Fruit fly (Drosophila melanogaster) whole organism, pupa: ENCODE data around the gene CG13722.

Source experiments
- CG10348 ChIP-seq: fragments of 200-800 bp; sonication (Bioruptor generic); IDR thresholded peaks from 2 replicates; pipeline ENCODE4 v1.3.6; 2022; ENCODE audit warnings: missing biosample characterization, missing genetic modification characterization
- CG12605 ChIP-seq: fragments of 200-800 bp; sonication (Bioruptor generic); IDR thresholded peaks from 2 replicates; pipeline ENCODE4 v1.3.6; 2022; ENCODE audit warnings: missing biosample characterization, missing genetic modification characterization
- CG13204 ChIP-seq: fragments of 200-800 bp; sonication (Bioruptor generic); optimal IDR thresholded peaks from 2 replicates; lab custom pipeline; 2018; ENCODE audit warnings: missing biosample characterization, mild to moderate bottlenecking, missing genetic modification characterization, moderate library complexity
- CG14655 ChIP-seq: fragments of 200-800 bp; sonication (Bioruptor generic); optimal IDR thresholded peaks from 3 replicates; lab custom pipeline; 2017; ENCODE audit warnings: mild to moderate bottlenecking, missing biosample characterization, missing genetic modification reagents, missing genetic modification characterization
- CG15710 ChIP-seq: fragments of 200-800 bp; sonication (Bioruptor generic); optimal IDR thresholded peaks from 2 replicates; lab custom pipeline; 2018; ENCODE audit warnings: missing biosample characterization, mild to moderate bottlenecking, missing genetic modification characterization, moderate library complexity
- CG17806 ChIP-seq: fragments of 200-800 bp; sonication (Bioruptor generic); optimal IDR thresholded peaks from 2 replicates; lab custom pipeline; 2018; ENCODE audit warnings: missing biosample characterization, mild to moderate bottlenecking, missing genetic modification characterization, moderate library complexity
- CG32121 ChIP-seq: fragments of 200-800 bp; sonication (Bioruptor generic); IDR thresholded peaks from 2 replicates; pipeline ENCODE4 v1.3.6; 2022; ENCODE audit warnings: missing biosample characterization, missing genetic modification characterization
- CG34367 ChIP-seq: fragments of 200-800 bp; sonication (Bioruptor generic); optimal IDR thresholded peaks from 2 replicates; lab custom pipeline; 2018; ENCODE audit warnings: missing biosample characterization, mild to moderate bottlenecking, missing genetic modification characterization
- CG4496 ChIP-seq: fragments of 200-800 bp; sonication (Bioruptor generic); IDR thresholded peaks from 3 replicates; pipeline ENCODE4 v1.3.6; 2022; ENCODE audit warnings: missing biosample characterization, missing genetic modification characterization
- CG8159 ChIP-seq: fragments of 200-800 bp; sonication (Bioruptor generic); optimal IDR thresholded peaks from 3 replicates; lab custom pipeline; 2018; ENCODE audit warnings: missing biosample characterization, mild to moderate bottlenecking, missing genetic modification characterization, moderate library complexity
- CG9948 ChIP-seq: fragments of 200-800 bp; sonication (Bioruptor generic); optimal IDR thresholded peaks from 2 replicates; lab custom pipeline; 2018; ENCODE audit warnings: missing biosample characterization, mild to moderate bottlenecking, missing genetic modification characterization, moderate library complexity
- D1 ChIP-seq: fragments of 200-800 bp; sonication (Bioruptor generic); optimal IDR thresholded peaks from 2 replicates; lab custom pipeline; 2018; ENCODE audit warnings: missing biosample characterization, mild to moderate bottlenecking, missing genetic modification characterization, moderate library complexity
- EcR ChIP-seq: fragments of 200-800 bp; sonication (Bioruptor generic); optimal IDR thresholded peaks from 3 replicates; lab custom pipeline; 2019; ENCODE audit warnings: missing biosample characterization, missing genetic modification characterization, mild to moderate bottlenecking, moderate library complexity, missing genetic modification reagents
- Ets98B ChIP-seq: fragments of 200-800 bp; sonication (Bioruptor generic); IDR thresholded peaks from 2 replicates; pipeline ENCODE4 v1.3.6; 2022; ENCODE audit warnings: missing biosample characterization, missing genetic modification characterization
- Pif1A ChIP-seq: fragments of 200-800 bp; sonication (Bioruptor generic); optimal IDR thresholded peaks from 3 replicates; lab custom pipeline; 2016; ENCODE audit warnings: missing biosample characterization, missing genetic modification characterization
- Pif1B ChIP-seq: fragments of 200-800 bp; sonication (Bioruptor generic); optimal IDR thresholded peaks from 3 replicates; lab custom pipeline; 2016; ENCODE audit warnings: missing biosample characterization, missing genetic modification characterization
- Snoo ChIP-seq: fragments of 200-800 bp; sonication (Bioruptor generic); optimal IDR thresholded peaks from 3 replicates; lab custom pipeline; 2017; ENCODE audit warnings: missing biosample characterization, mild to moderate bottlenecking, missing genetic modification characterization, inconsistent platforms
- fd96Ca ChIP-seq: fragments of 200-800 bp; sonication (Bioruptor generic); IDR thresholded peaks from 3 replicates; pipeline ENCODE4 v1.3.6; 2022; ENCODE audit warnings: missing biosample characterization, missing genetic modification characterization
- gl ChIP-seq: fragments of 200-800 bp; sonication (Bioruptor generic); optimal IDR thresholded peaks from 2 replicates; lab custom pipeline; 2018; ENCODE audit warnings: missing biosample characterization, mild to moderate bottlenecking, missing genetic modification characterization
- rn ChIP-seq: fragments of 200-800 bp; sonication (Bioruptor generic); IDR thresholded peaks from 2 replicates; pipeline ENCODE4 v1.3.6; 2022; ENCODE audit warnings: missing biosample characterization, missing genetic modification characterization

CG13722 gene

DNA sequence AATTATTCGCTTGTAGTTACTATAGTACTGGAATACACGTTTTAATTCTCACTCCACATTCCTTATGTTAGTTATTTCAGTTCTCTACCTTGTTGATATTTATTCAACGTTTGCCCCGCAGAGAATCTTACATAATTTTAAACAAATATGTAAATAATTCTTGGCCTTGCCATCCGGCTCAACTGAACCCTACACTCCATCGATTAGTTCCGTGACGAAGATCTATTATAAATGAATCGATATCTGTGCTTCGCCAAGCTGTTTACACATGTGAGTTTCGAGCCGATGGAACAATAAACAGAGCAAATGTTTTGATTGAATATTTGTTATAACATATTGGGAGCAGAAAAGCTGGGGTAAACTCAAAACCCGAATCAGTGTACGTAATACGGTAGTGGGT, 31.0 kb upstream of the CG13722 start:
- TF ChIP-seq Ets98B (GFP tag; lab: Robert Waterston, UW) (no peak), gl (tag; lab: Kevin White, UChicago) (no peak), Pif1B (GFP tag; lab: Kevin White, UChicago) (no peak), CG8159 (tag; lab: Kevin White, UChicago) (no peak), CG15710 (tag; lab: Kevin White, UChicago) (no peak), CG14655 (no peak), rn (GFP tag; lab: Robert Waterston, UW) (no peak), CG12605 (no peak), CG13204 (GFP tag; lab: Kevin White, UChicago) (no peak), Pif1A (no peak), CG10348 (GFP tag; lab: Robert Waterston, UW) (no peak), CG32121 (no peak), CG34367 (tag; lab: Kevin White, UChicago) (no peak)

DNA sequence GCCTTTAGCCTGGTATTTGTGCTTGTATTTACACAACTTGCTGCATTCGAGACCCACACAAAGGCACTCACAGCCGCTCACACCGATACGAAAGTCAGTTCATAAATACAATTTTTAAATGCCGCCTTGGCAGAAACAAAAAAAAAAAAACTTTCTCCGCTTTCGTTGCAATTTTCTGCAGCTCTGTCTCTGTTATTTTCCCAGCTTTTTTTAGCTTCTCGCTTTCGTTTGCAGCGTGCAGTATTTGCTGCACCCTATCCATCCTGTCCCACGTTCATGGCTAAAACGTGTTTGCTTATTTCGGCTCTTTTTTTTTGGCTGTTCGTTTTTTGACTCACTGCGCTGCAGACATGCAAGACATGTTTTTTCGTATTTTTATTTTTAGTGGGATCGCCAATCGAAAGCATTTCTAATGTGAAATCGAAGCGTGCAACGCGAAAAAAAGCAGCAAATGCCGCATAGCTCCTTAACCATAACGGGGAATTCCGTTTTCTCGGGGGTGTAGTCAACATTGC, 28.7 kb upstream of the CG13722 start:
- no peak for TF ChIP-seq CG8159 (tag; lab: Kevin White, UChicago)
- 0 out of 3 replicates have a peak, but pooled peaks have one; percentile 39 for TF ChIP-seq CG4496 (GFP tag; lab: Robert Waterston, UW)
- TF ChIP-seq, all 21 proteins: peak for 1

DNA sequence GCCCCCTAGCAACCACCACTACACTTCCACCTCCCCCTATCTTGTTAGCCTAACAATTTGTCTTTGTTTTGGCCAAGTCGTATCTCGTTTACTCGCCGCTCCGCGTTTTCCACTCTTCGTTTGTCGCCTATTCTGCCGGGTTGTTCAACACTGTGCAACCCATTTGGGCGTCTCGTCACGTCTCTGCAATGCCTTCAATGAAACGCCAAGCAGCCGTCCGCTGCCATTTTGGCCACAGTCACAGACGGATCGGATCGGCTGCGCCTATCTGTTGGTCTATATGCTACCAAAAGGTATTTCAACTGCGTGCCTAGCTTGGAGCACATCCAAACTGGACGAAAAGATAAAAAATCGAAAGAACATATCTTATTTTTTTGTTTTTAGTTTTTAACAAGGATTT, 25.6 kb upstream of the CG13722 start:
- TF ChIP-seq Snoo (tag; lab: Kevin White, UChicago) = no peak
- no peak for TF ChIP-seq CG8159 (tag; lab: Kevin White, UChicago)
- no peak for TF ChIP-seq CG15710 (tag; lab: Kevin White, UChicago)
- no peak for TF ChIP-seq CG12605
- TF ChIP-seq CG34367 (tag; lab: Kevin White, UChicago) = no peak
- TF ChIP-seq CG32121 = no peak
- TF ChIP-seq Pif1A = no peak
- TF ChIP-seq gl (tag; lab: Kevin White, UChicago) = no peak
- no peak for TF ChIP-seq EcR
- no peak for TF ChIP-seq CG13204 (GFP tag; lab: Kevin White, UChicago)
- no peak for TF ChIP-seq D1 (tag; lab: Kevin White, UChicago)
- TF ChIP-seq Pif1B (GFP tag; lab: Kevin White, UChicago) = no peak
- TF ChIP-seq CG10348 (GFP tag; lab: Robert Waterston, UW) = no peak
- no peak for TF ChIP-seq CG17806 (tag; lab: Kevin White, UChicago)
- TF ChIP-seq CG14655 = no peak
- peak; percentile 19; the same call in 1 of the 3 replicates for TF ChIP-seq fd96Ca (GFP tag; lab: Robert Waterston, UW)
- TF ChIP-seq Ets98B (GFP tag; lab: Robert Waterston, UW) = peak; percentile 39
- no peak for TF ChIP-seq rn (GFP tag; lab: Robert Waterston, UW)

DNA sequence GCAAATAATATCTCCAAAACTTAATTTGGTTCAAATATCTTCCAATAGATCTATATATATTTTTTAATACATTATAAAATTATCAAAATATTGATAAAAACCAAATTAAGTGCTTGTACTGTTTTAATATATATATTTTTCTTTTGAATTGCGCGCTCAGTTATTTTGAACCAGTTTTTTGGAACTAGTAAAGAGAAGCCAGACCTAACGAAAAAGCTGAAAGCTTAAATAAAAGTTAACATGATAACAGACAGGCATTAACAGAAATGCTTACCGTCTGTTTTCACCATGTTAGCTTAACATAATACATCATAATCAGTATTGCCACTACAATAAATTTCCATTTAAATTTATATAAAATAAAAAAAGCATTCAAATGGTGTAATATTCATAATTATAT, 19.6 kb upstream of the CG13722 start:
- no peak for TF ChIP-seq CG32121
- no peak for TF ChIP-seq CG9948 (tag; lab: Kevin White, UChicago)
- TF ChIP-seq CG17806 (tag; lab: Kevin White, UChicago) = no peak
- no peak for TF ChIP-seq CG12605
- TF ChIP-seq Pif1A = no peak
- TF ChIP-seq Pif1B (GFP tag; lab: Kevin White, UChicago) = no peak
- no peak for TF ChIP-seq CG10348 (GFP tag; lab: Robert Waterston, UW)
- TF ChIP-seq Ets98B (GFP tag; lab: Robert Waterston, UW) = no peak
- TF ChIP-seq fd96Ca (GFP tag; lab: Robert Waterston, UW) = no peak
- TF ChIP-seq rn (GFP tag; lab: Robert Waterston, UW) = no peak
- TF ChIP-seq CG14655 = no peak
- TF ChIP-seq CG13204 (GFP tag; lab: Kevin White, UChicago) = no peak
- no peak for TF ChIP-seq EcR
- no peak for TF ChIP-seq gl (tag; lab: Kevin White, UChicago)
- TF ChIP-seq Snoo (tag; lab: Kevin White, UChicago) = no peak
- TF ChIP-seq CG8159 (tag; lab: Kevin White, UChicago) = no peak
- TF ChIP-seq, all 21 proteins: peak for 0

DNA sequence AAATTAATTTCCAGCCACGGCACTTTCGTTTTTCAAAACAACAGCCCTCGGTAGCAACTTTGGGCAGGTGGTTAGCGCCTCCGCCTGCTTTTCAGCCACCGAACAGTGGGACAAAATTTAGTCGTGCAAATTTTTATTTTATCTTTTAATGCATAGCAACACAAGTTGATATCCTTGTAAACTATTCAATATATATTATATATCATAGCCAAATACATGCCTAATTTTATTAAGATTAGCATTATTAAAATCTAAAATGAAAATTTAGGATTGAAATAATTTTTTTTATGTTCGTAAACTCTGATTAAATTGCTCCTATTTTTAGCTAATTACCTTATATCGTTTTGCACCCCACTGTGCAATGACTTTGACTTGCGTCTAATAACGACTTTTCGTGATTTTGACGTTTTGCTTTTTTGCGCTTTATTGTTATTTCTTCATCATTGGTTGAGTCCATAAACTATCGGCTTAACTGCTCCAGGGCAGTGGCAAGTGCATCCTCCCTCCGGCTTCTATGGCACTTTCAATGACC, 18.2 kb upstream of the CG13722 start:
- TF ChIP-seq CG9948 (tag; lab: Kevin White, UChicago) = peak; percentile 1
- peak; percentile 3 for TF ChIP-seq Pif1A
- TF ChIP-seq Pif1B (GFP tag; lab: Kevin White, UChicago) = peak; percentile 10
- no peak for TF ChIP-seq CG10348 (GFP tag; lab: Robert Waterston, UW)
- no peak for TF ChIP-seq CG32121
- TF ChIP-seq, all 21 proteins: peak for 3

DNA sequence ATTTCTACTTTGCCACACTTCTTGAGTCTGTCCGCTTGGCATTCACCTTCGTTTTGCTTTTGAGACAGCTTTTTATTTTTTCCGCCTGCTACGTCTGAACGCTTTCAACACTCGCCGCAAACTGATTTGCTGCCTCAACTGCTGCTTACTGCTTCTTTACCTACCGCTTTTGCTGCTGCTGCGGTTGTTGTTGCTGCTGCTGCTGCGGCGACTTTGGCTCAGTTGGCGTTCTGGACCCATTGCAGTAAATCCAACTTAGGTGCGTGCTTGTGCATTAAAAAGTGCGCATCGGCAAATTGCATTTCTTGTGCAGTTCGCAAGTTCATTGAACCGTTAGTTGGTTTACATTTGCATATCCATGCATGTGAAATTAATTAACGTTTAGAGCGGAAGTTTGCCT, 17.5 kb upstream of the CG13722 start, which contains the start of gene NT1:
TSS of gene NT1 (minus strand) at position 127 of the 400 bp plus-strand sequence.
- TF ChIP-seq EcR (peak; percentile 69), CG13204 (GFP tag; lab: Kevin White, UChicago) (peak; percentile 60), Pif1A (no peak)

DNA sequence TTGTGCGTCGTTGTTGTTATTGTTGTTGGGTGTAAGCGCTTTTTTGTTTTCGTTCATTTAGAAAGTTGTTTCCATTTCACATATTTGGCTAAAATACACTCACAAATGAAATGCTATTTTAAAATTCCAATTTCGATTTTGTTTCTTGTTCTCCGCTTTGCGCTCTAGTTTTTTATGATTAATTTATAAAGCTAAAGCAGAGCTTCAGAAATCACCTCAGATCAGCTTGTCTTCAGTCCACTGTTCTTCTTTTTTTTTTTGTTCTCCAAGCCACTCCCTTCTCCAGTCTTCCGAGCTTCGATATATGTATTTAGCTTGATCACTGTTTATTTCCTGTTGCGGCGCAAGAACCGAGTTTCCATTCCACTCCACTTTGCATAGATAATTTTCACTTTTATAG, 17.1 kb upstream of the CG13722 start:
- TF ChIP-seq gl (tag; lab: Kevin White, UChicago) (no peak), CG32121 (no peak), CG9948 (tag; lab: Kevin White, UChicago) (no peak), Snoo (tag; lab: Kevin White, UChicago) (no peak), CG34367 (tag; lab: Kevin White, UChicago) (no peak), CG8159 (tag; lab: Kevin White, UChicago) (no peak), EcR (no peak), CG14655 (no peak), Pif1B (GFP tag; lab: Kevin White, UChicago) (no peak)
- TF ChIP-seq, all 21 proteins: peak for 0
